Worm (Caenorhabditis elegans) whole organism, L3 larva: Measurements from ENCODE around the gene str-85.

Experiments used
- R02D3.7 ChIP-seq: fragments of 150-350 bp; optimal IDR thresholded peaks from 2 replicates; lab custom pipeline; 2014; ENCODE audit warnings: missing biosample characterization, missing genetic modification characterization
- aly-2 ChIP-seq: fragments of 150-350 bp; optimal IDR thresholded peaks from 2 replicates; lab custom pipeline; 2014; ENCODE audit warnings: missing biosample characterization, missing genetic modification characterization
- ceh-16 ChIP-seq: sonication (generic microtip); optimal IDR thresholded peaks from 2 replicates; lab custom pipeline; 2017; ENCODE audit warnings: missing biosample characterization, missing genetic modification characterization
- ceh-28 ChIP-seq: fragments of 150-350 bp; optimal IDR thresholded peaks from 2 replicates; lab custom pipeline; 2014; ENCODE audit warnings: missing biosample characterization, missing genetic modification reagents, missing genetic modification characterization
- daf-12 ChIP-seq: fragments of 150-350 bp; optimal IDR thresholded peaks from 2 replicates; lab custom pipeline; 2014; ENCODE audit warnings: missing biosample characterization, missing genetic modification reagents, missing genetic modification characterization
- egl-27 ChIP-seq: sonication (generic microtip); optimal IDR thresholded peaks from 4 replicates; lab custom pipeline; 2017; ENCODE audit warnings: missing biosample characterization, missing genetic modification reagents, missing genetic modification characterization
- egl-5 ChIP-seq: fragments of 150-350 bp; optimal IDR thresholded peaks from 2 replicates; lab custom pipeline; 2017; ENCODE audit warnings: missing biosample characterization, missing genetic modification reagents, missing genetic modification characterization, inconsistent platforms
- elt-1 ChIP-seq: fragments of 150-350 bp; optimal IDR thresholded peaks from 2 replicates; lab custom pipeline; 2014; ENCODE audit warnings: missing biosample characterization, missing genetic modification characterization
- elt-2 ChIP-seq: sonication (generic microtip); optimal IDR thresholded peaks from 2 replicates; lab custom pipeline; 2016; ENCODE audit warnings: missing genetic modification reagents, mild to moderate bottlenecking, missing genetic modification characterization, missing compliant biosample characterization
- elt-3 ChIP-seq, 3 experiments: fragments of 150-350 bp in 1 of 3; sonication (generic microtip) in 2 of 3; optimal IDR thresholded peaks; 2 replicates in 2 of 3; 4 replicates in 1 of 3; lab custom pipeline; 2014 to 2017; ENCODE audit warnings: missing biosample characterization in 3 of 3, missing genetic modification characterization in 3 of 3
- eor-1 ChIP-seq, 2 experiments: fragments of 150-350 bp; optimal IDR thresholded peaks; 2 replicates each; lab custom pipeline; 2014 to 2018; ENCODE audit warnings: missing biosample characterization in 2 of 2, missing genetic modification characterization in 2 of 2
- fkh-10 ChIP-seq: sonication (generic microtip); optimal IDR thresholded peaks from 2 replicates; lab custom pipeline; 2017; ENCODE audit warnings: missing biosample characterization, missing genetic modification reagents, missing genetic modification characterization
- fos-1 ChIP-seq: fragments of 150-350 bp; optimal IDR thresholded peaks from 2 replicates; lab custom pipeline; 2014; ENCODE audit warnings: missing biosample characterization, missing genetic modification characterization
- hmg-11 ChIP-seq: sonication (generic microtip); optimal IDR thresholded peaks from 2 replicates; lab custom pipeline; 2016; ENCODE audit warnings: missing genetic modification characterization, missing compliant biosample characterization
- lin-15B ChIP-seq: fragments of 150-350 bp; optimal IDR thresholded peaks from 2 replicates; lab custom pipeline; 2014; ENCODE audit warnings: missing biosample characterization, missing genetic modification characterization
- lsy-12 ChIP-seq: sonication (generic microtip); optimal IDR thresholded peaks from 2 replicates; lab custom pipeline; 2016; ENCODE audit warnings: mild to moderate bottlenecking, missing genetic modification characterization, missing compliant biosample characterization
- mml-1 ChIP-seq: fragments of 150-350 bp; sonication (generic microtip); optimal IDR thresholded peaks from 3 replicates; lab custom pipeline; 2014; ENCODE audit warnings: missing biosample characterization, missing genetic modification characterization
- nfya-1 ChIP-seq: sonication (generic microtip); optimal IDR thresholded peaks from 2 replicates; lab custom pipeline; 2017; ENCODE audit warnings: missing genetic modification characterization, mild to moderate bottlenecking, missing compliant biosample characterization, antibody characterized with exemption, moderate library complexity; ENCODE audit not compliant: insufficient read depth
- nhr-11 ChIP-seq: fragments of 150-350 bp; optimal IDR thresholded peaks from 2 replicates; lab custom pipeline; 2014; ENCODE audit warnings: missing biosample characterization, missing genetic modification characterization
- nhr-12 ChIP-seq: fragments of 150-350 bp; optimal IDR thresholded peaks from 2 replicates; lab custom pipeline; 2014; ENCODE audit warnings: missing biosample characterization, missing genetic modification characterization
- nhr-23 ChIP-seq: fragments of 150-350 bp; optimal IDR thresholded peaks from 2 replicates; lab custom pipeline; 2014; ENCODE audit warnings: missing biosample characterization, missing genetic modification reagents, missing genetic modification characterization
- nhr-25 ChIP-seq: sonication (generic microtip); optimal IDR thresholded peaks from 2 replicates; lab custom pipeline; 2017; ENCODE audit warnings: missing biosample characterization, missing genetic modification characterization
- nhr-28 ChIP-seq: fragments of 150-350 bp; optimal IDR thresholded peaks from 2 replicates; lab custom pipeline; 2014; ENCODE audit warnings: missing biosample characterization, missing genetic modification characterization
- nhr-43 ChIP-seq: sonication (generic microtip); optimal IDR thresholded peaks from 2 replicates; lab custom pipeline; 2016; ENCODE audit warnings: mild to moderate bottlenecking, missing genetic modification characterization, missing compliant biosample characterization; ENCODE audit not compliant: poor library complexity, severe bottlenecking
- nhr-67 ChIP-seq: fragments of 150-350 bp; optimal IDR thresholded peaks from 2 replicates; lab custom pipeline; 2014; ENCODE audit warnings: missing biosample characterization, missing genetic modification characterization
- nhr-76 ChIP-seq: fragments of 150-350 bp; sonication (generic microtip); optimal IDR thresholded peaks from 5 replicates; lab custom pipeline; 2014; ENCODE audit warnings: missing biosample characterization, missing genetic modification characterization
- nhr-77 ChIP-seq: fragments of 150-350 bp; optimal IDR thresholded peaks from 2 replicates; lab custom pipeline; 2014; ENCODE audit warnings: missing biosample characterization, missing genetic modification characterization
- pha-4 ChIP-seq: fragments of 150-350 bp; optimal IDR thresholded peaks from 2 replicates; lab custom pipeline; 2014; ENCODE audit warnings: missing biosample characterization, missing genetic modification reagents, missing genetic modification characterization
- pqm-1 ChIP-seq: fragments of 150-350 bp; optimal IDR thresholded peaks from 2 replicates; lab custom pipeline; 2017; ENCODE audit warnings: missing biosample characterization, missing genetic modification characterization, inconsistent platforms
- unc-39 ChIP-seq: sonication (generic microtip); optimal IDR thresholded peaks from 4 replicates; lab custom pipeline; 2017; ENCODE audit warnings: missing biosample characterization, missing genetic modification characterization
- unc-62 ChIP-seq: fragments of 150-350 bp; sonication (generic microtip); optimal IDR thresholded peaks from 4 replicates; lab custom pipeline; 2014; ENCODE audit warnings: missing biosample characterization, missing genetic modification reagents, missing genetic modification characterization
- ztf-11 ChIP-seq: fragments of 150-350 bp; optimal IDR thresholded peaks from 2 replicates; lab custom pipeline; 2014; ENCODE audit warnings: missing biosample characterization, missing genetic modification characterization
- ztf-4 ChIP-seq: fragments of 150-350 bp; optimal IDR thresholded peaks from 2 replicates; lab custom pipeline; 2014; ENCODE audit warnings: missing biosample characterization, missing genetic modification characterization

Gene str-85

DNA sequence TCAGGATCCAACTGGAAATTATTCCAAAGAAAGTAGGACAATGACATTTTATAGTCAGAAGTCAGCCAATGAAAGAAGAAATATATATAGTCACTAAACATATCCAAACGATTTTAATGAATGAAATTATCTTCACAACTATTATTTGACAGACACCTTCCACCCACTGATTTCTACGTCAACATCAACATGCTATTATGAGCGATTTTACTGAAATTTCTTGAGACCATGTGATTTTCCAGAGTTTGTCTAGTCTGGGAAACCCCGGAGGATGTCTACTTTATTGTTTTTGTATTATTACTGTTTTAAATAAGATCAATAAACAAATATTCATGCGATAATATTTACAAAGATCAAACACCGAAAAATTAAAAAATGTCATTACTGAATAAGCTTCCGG, 29.9 kb upstream of the str-85 start, which contains the start of gene srt-18:
Gene srt-18, minus strand, starts transcription at position 101 of the 400 bp plus-strand sequence.
- TF ChIP-seq fkh-10 (no peak), egl-5 (tag; lab: Kevin White, UChicago) (no peak), unc-62 (GFP tag; lab: Kevin White, UChicago) (no peak), unc-39 (tag; lab: Kevin White, UChicago) (no peak), daf-12 (tag; lab: Kevin White, UChicago) (no peak), nhr-67 (tag; lab: Kevin White, UChicago) (no peak), nhr-77 (tag; lab: Kevin White, UChicago) (no peak), eor-1 (tag; optimal IDR thresholded peaks at IDR 0.05; lab: Kevin White, UChicago) (no peak), fos-1 (tag; lab: Kevin White, UChicago) (no peak), lsy-12 (tag; lab: Kevin White, UChicago) (no peak), ceh-16 (tag; lab: Kevin White, UChicago) (no peak)
- TF ChIP-seq, all 47 proteins: peak for 0

DNA sequence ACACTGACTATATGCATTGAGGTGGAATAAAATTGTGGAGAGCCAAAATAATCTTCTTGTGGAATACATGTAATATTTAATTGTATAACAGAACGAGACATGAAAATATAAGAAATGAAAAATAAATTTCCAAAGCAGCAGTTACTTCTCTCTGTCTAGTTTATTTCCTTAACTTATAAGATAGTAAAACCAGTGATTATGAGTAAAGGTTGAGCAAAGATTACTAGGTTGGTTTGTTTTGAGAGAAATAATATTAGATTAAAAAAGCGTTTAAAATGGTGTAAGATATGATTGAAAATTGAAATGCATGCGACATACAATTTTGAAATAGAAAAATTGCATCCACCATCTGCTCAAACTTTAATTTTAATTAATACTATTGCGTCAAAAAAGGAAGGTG, 28.1 kb upstream of the str-85 start, which contains the start of gene srh-201:
Gene srh-201, minus strand, starts transcription at position 101 of the 400 bp plus-strand sequence.
- TF ChIP-seq nhr-28 (tag; lab: Kevin White, UChicago) (no peak), unc-39 (tag; lab: Kevin White, UChicago) (no peak), nfya-1 (no peak), ztf-4 (tag; lab: Kevin White, UChicago) (no peak), pha-4 (tag; lab: Kevin White, UChicago) (no peak), fkh-10 (no peak), ztf-11 (tag; lab: Kevin White, UChicago) (no peak)

DNA sequence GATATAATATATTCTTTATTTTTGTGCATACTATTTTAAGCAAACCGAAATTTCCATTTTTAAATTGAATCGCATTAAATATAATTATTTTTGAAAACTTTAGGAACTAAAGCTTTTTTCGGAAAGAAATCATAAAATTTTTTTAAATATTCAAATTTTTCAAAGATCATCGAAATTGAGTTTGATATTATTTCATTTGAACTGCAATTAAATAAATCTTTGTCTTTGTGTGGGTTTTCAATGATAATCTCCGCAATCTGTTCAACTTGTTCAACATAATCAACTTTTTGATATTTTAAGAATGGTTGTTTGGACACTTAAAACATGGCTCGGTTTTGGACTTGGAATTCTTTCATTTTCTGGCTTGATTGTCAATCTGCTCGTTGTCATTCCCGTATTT, 23.5 kb upstream of the str-85 start, which contains the start of gene srx-2:
Gene srx-2, plus strand, starts transcription at position 301 of the 400 bp plus-strand sequence.
- TF ChIP-seq aly-2: no peak
- no peak for TF ChIP-seq unc-39 (tag; lab: Kevin White, UChicago)
- no peak for TF ChIP-seq eor-1 (tag; optimal IDR thresholded peaks at IDR 0.05; lab: Kevin White, UChicago)

DNA sequence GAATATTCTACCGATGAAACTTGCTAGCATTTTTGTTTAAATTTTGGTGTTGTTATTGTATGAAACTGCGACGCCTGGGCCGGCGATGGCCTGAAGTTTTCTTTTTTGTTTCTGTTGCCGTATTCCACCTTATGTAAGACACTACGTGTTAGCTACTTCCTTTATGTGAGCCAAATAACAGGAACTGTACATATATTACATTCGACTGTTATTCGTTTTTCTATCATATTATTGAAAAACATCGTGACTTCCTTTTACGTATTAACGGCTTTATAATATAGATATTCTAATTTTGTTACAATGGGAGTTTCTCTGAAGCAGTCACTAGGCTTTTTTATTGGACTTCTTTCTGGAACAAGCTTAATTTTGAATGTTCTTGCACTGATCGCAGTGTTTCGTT, 19.6 kb upstream of the str-85 start, which contains the start of gene srx-3:
Gene srx-3, plus strand, starts transcription at position 301 of the 400 bp plus-strand sequence.
- TF ChIP-seq egl-27 (tag; lab: Kevin White, UChicago) (no peak), ceh-28 (tag; lab: Kevin White, UChicago) (no peak), elt-1 (no peak), ztf-4 (tag; lab: Kevin White, UChicago) (no peak), nhr-77 (tag; lab: Kevin White, UChicago) (no peak), nhr-23 (no peak), unc-39 (tag; lab: Kevin White, UChicago) (no peak), nhr-25 (tag; lab: Kevin White, UChicago) (no peak), R02D3.7 (no peak), nhr-43 (tag; lab: Kevin White, UChicago) (no peak), daf-12 (tag; lab: Kevin White, UChicago) (no peak)
- TF ChIP-seq, all 47 proteins: peak for 0

DNA sequence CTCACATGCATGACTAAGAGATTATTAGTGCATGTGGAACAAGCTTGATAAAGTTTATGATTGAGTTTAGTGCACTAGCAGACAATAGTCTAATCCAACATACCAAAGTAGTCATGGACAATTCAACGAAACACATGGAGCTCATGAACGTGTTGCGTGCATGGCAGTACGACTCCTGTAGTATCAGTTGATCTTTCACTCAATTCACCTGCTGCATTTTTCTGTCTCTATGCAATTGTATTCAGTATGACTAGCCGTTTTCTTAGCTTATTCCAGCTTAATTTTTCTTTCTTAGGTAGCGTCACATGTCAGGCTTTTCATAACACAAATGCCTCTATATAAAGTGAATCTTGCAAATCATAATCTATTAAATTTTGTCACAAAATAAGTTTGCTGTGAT, 17.7 kb upstream of the str-85 start, which contains the start of gene srx-1:
Gene srx-1, plus strand, starts transcription at position 382 of the 400 bp plus-strand sequence.
- TF ChIP-seq hmg-11 (no peak), elt-3 (tag; optimal IDR thresholded peaks at IDR 0.05; lab: Kevin White, UChicago) (no peak), mml-1 (tag; lab: Kevin White, UChicago) (no peak), unc-62 (GFP tag; lab: Kevin White, UChicago) (no peak), pqm-1 (tag; lab: Kevin White, UChicago) (no peak), nhr-76 (tag; lab: Kevin White, UChicago) (no peak), nfya-1 (no peak), egl-5 (tag; lab: Kevin White, UChicago) (no peak), lin-15B (tag; lab: Kevin White, UChicago) (no peak), pha-4 (tag; lab: Kevin White, UChicago) (no peak), elt-2 (tag; lab: Kevin White, UChicago) (no peak), ceh-28 (tag; lab: Kevin White, UChicago) (no peak), eor-1 (tag; optimal IDR thresholded peaks at IDR 0.05; lab: Kevin White, UChicago) (no peak), nhr-12 (tag; lab: Kevin White, UChicago) (no peak), nhr-11 (no peak), fkh-10 (no peak), nhr-77 (tag; lab: Kevin White, UChicago) (no peak), nhr-23 (no peak), lsy-12 (tag; lab: Kevin White, UChicago) (no peak), unc-39 (tag; lab: Kevin White, UChicago) (no peak)
- TF ChIP-seq, all 47 proteins: peak for 0
